Fruit fly (Drosophila melanogaster) whole organism, adult: Measurements from ENCODE around the gene Nedd4.

Experiments
- CG12768 ChIP-seq: fragments of 200-800 bp; sonication (Bioruptor generic); optimal IDR thresholded peaks from 2 replicates; lab custom pipeline; 2017; ENCODE audit warnings: missing biosample characterization, missing genetic modification characterization, mild to moderate bottlenecking, moderate library complexity, missing genetic modification reagents
- CG33017 ChIP-seq: fragments of 200-800 bp; sonication (Bioruptor generic); optimal IDR thresholded peaks from 2 replicates; lab custom pipeline; 2018; ENCODE audit warnings: missing biosample characterization, mild to moderate bottlenecking, missing genetic modification characterization, moderate library complexity
- CG5204 ChIP-seq: fragments of 200-800 bp; sonication (Bioruptor generic); optimal IDR thresholded peaks from 2 replicates; lab custom pipeline; 2016; ENCODE audit warnings: missing biosample characterization, missing genetic modification characterization
- CG7045 ChIP-seq: fragments of 200-800 bp; sonication (Bioruptor generic); optimal IDR thresholded peaks from 2 replicates; lab custom pipeline; 2017; ENCODE audit warnings: missing biosample characterization, mild to moderate bottlenecking, missing genetic modification characterization
- Clk ChIP-seq: fragments of 200-800 bp; sonication (Bioruptor generic); optimal IDR thresholded peaks from 2 replicates; lab custom pipeline; 2017; ENCODE audit warnings: missing biosample characterization, missing genetic modification characterization
- Hr96 ChIP-seq: fragments of 200-800 bp; sonication (Bioruptor generic); optimal IDR thresholded peaks from 2 replicates; lab custom pipeline; 2016; ENCODE audit warnings: missing biosample characterization, missing genetic modification characterization
- cic ChIP-seq: fragments of 200-800 bp; sonication (Bioruptor generic); optimal IDR thresholded peaks from 2 replicates; lab custom pipeline; 2017; ENCODE audit warnings: missing biosample characterization, mild to moderate bottlenecking, missing genetic modification characterization, moderate library complexity
- ovo ChIP-seq: fragments of 200-800 bp; sonication (Bioruptor generic); optimal IDR thresholded peaks from 2 replicates; lab custom pipeline; 2016; ENCODE audit warnings: missing biosample characterization, missing genetic modification characterization
- pad ChIP-seq: fragments of 200-800 bp; sonication (Bioruptor generic); optimal IDR thresholded peaks from 3 replicates; lab custom pipeline; 2017; ENCODE audit warnings: missing biosample characterization, missing genetic modification characterization, mild to moderate bottlenecking, moderate library complexity, missing genetic modification reagents

dm6 chr3L:17493256-17493655 is 36.6 kb upstream of the Nedd4 start:
- no peak for TF ChIP-seq CG12768 (GFP tag; lab: Kevin White, UChicago)
- no peak for TF ChIP-seq CG33017 (tag; lab: Kevin White, UChicago)
- no peak for TF ChIP-seq ovo (GFP tag; lab: Kevin White, UChicago)
- no peak for TF ChIP-seq pad (GFP tag; lab: Kevin White, UChicago)
- TF ChIP-seq CG7045 (GFP tag; lab: Kevin White, UChicago): no peak
- TF ChIP-seq Hr96 (GFP tag; lab: Kevin White, UChicago): no peak
- TF ChIP-seq CG5204: no peak
- TF ChIP-seq Clk: no peak
- no peak for TF ChIP-seq cic (GFP tag; lab: Kevin White, UChicago)
